Worm (Caenorhabditis elegans) whole organism, L2 larva: ENCODE measurements around the gene F46B6.4.
A peak's percentile ranks its signal among the peaks of the same experiment; 100 is the strongest.

Experiments
- C34F6.9 ChIP-seq: fragments of 150-350 bp; optimal IDR thresholded peaks from 2 replicates; lab custom pipeline; 2014; ENCODE audit warnings: missing biosample characterization, missing genetic modification characterization
- F13H6.1 ChIP-seq: sonication (generic microtip); optimal IDR thresholded peaks from 2 replicates; lab custom pipeline; 2016; ENCODE audit warnings: missing genetic modification characterization, missing compliant biosample characterization
- R02D3.7 ChIP-seq: fragments of 150-350 bp; optimal IDR thresholded peaks from 2 replicates; lab custom pipeline; 2014; ENCODE audit warnings: missing biosample characterization, missing genetic modification characterization
- Y55F3AM.14 ChIP-seq: fragments of 200-800 bp; sonication (Bioruptor generic); optimal IDR thresholded peaks from 2 replicates; lab custom pipeline; 2018; ENCODE audit warnings: mild to moderate bottlenecking, missing genetic modification characterization, missing compliant biosample characterization
- ZK546.5 ChIP-seq: sonication (generic microtip); optimal IDR thresholded peaks from 2 replicates; lab custom pipeline; 2017; ENCODE audit warnings: missing biosample characterization, missing genetic modification characterization
- alr-1 ChIP-seq: fragments of 150-350 bp; optimal IDR thresholded peaks from 2 replicates; lab custom pipeline; 2014; ENCODE audit warnings: missing biosample characterization, missing genetic modification characterization
- aly-2 ChIP-seq: fragments of 150-350 bp; optimal IDR thresholded peaks from 2 replicates; lab custom pipeline; 2014; ENCODE audit warnings: missing biosample characterization, missing genetic modification characterization
- ama-1 ChIP-seq: fragments of 150-350 bp; optimal IDR thresholded peaks from 2 replicates; lab custom pipeline; 2018; ENCODE audit warnings: inconsistent platforms
- blmp-1 ChIP-seq: sonication (generic microtip); optimal IDR thresholded peaks from 2 replicates; lab custom pipeline; 2017; ENCODE audit warnings: missing genetic modification characterization, mild to moderate bottlenecking, missing compliant biosample characterization, antibody characterized with exemption, moderate library complexity; ENCODE audit not compliant: insufficient read depth
- ceh-16 ChIP-seq: fragments of 150-350 bp; optimal IDR thresholded peaks from 2 replicates; lab custom pipeline; 2014; ENCODE audit warnings: missing biosample characterization, missing genetic modification characterization
- ceh-82 ChIP-seq: fragments of 150-350 bp; optimal IDR thresholded peaks from 2 replicates; lab custom pipeline; 2014; ENCODE audit warnings: missing biosample characterization, missing genetic modification characterization
- crh-2 ChIP-seq: sonication (generic microtip); optimal IDR thresholded peaks from 2 replicates; lab custom pipeline; 2017; ENCODE audit warnings: missing biosample characterization, missing genetic modification characterization
- dmd-4 ChIP-seq: sonication (generic microtip); optimal IDR thresholded peaks from 2 replicates; lab custom pipeline; 2017; ENCODE audit warnings: missing biosample characterization, missing genetic modification characterization
- egl-27 ChIP-seq: sonication (generic microtip); optimal IDR thresholded peaks from 3 replicates; lab custom pipeline; 2017; ENCODE audit warnings: missing biosample characterization, missing genetic modification reagents, missing genetic modification characterization
- elt-1 ChIP-seq: fragments of 150-350 bp; optimal IDR thresholded peaks from 2 replicates; lab custom pipeline; 2014; ENCODE audit warnings: missing biosample characterization, missing genetic modification characterization
- elt-3 ChIP-seq: sonication (generic microtip); optimal IDR thresholded peaks from 2 replicates; lab custom pipeline; 2017; ENCODE audit warnings: missing biosample characterization, missing genetic modification characterization
- fos-1 ChIP-seq: fragments of 150-350 bp; optimal IDR thresholded peaks from 2 replicates; lab custom pipeline; 2014; ENCODE audit warnings: missing biosample characterization, missing genetic modification characterization
- gmeb-1 ChIP-seq: fragments of 150-350 bp; optimal IDR thresholded peaks from 2 replicates; lab custom pipeline; 2014; ENCODE audit warnings: missing biosample characterization, missing genetic modification characterization
- lin-11 ChIP-seq: fragments of 150-350 bp; sonication (generic microtip); optimal IDR thresholded peaks from 2 replicates; lab custom pipeline; 2014; ENCODE audit warnings: missing biosample characterization, missing genetic modification characterization, inconsistent platforms, mixed read lengths
- lin-13 ChIP-seq: fragments of 150-350 bp; optimal IDR thresholded peaks from 2 replicates; lab custom pipeline; 2014; ENCODE audit warnings: missing biosample characterization, missing genetic modification reagents, missing genetic modification characterization
- lin-39 ChIP-seq: fragments of 150-350 bp; optimal IDR thresholded peaks from 2 replicates; lab custom pipeline; 2014; ENCODE audit warnings: missing biosample characterization, missing genetic modification reagents, missing genetic modification characterization
- lsy-2 ChIP-seq, 2 experiments: fragments of 150-350 bp in 1 of 2; sonication (generic microtip) in 1 of 2; optimal IDR thresholded peaks; 2 replicates each; lab custom pipeline; 2014 to 2017; ENCODE audit warnings: missing biosample characterization in 2 of 2, missing genetic modification characterization in 2 of 2
- mab-5 ChIP-seq: fragments of 150-350 bp; optimal IDR thresholded peaks from 2 replicates; lab custom pipeline; 2014; ENCODE audit warnings: missing biosample characterization, missing genetic modification characterization
- mbf-1 ChIP-seq: sonication (generic microtip); optimal IDR thresholded peaks from 2 replicates; lab custom pipeline; 2017; ENCODE audit warnings: missing biosample characterization, missing genetic modification characterization
- mdl-1 ChIP-seq, 2 experiments: fragments of 150-350 bp in 1 of 2; sonication (generic microtip) in 1 of 2; optimal IDR thresholded peaks; 2 replicates each; lab custom pipeline; 2017; ENCODE audit warnings: missing biosample characterization in 2 of 2, missing genetic modification characterization in 2 of 2
- nhr-10 ChIP-seq: sonication (generic microtip); optimal IDR thresholded peaks from 2 replicates; lab custom pipeline; 2017; ENCODE audit warnings: missing biosample characterization, missing genetic modification characterization
- nhr-11 ChIP-seq: fragments of 150-350 bp; optimal IDR thresholded peaks from 2 replicates; lab custom pipeline; 2014; ENCODE audit warnings: missing biosample characterization, missing genetic modification characterization
- nhr-12 ChIP-seq: fragments of 150-350 bp; optimal IDR thresholded peaks from 2 replicates; lab custom pipeline; 2014; ENCODE audit warnings: missing biosample characterization, missing genetic modification characterization
- nhr-129 ChIP-seq: fragments of 150-350 bp; optimal IDR thresholded peaks from 2 replicates; lab custom pipeline; 2014; ENCODE audit warnings: missing biosample characterization, missing genetic modification characterization
- nhr-21 ChIP-seq: fragments of 150-350 bp; optimal IDR thresholded peaks from 2 replicates; lab custom pipeline; 2014; ENCODE audit warnings: missing biosample characterization, missing genetic modification characterization
- nhr-23 ChIP-seq: fragments of 150-350 bp; optimal IDR thresholded peaks from 2 replicates; lab custom pipeline; 2014; ENCODE audit warnings: missing biosample characterization, missing genetic modification reagents, missing genetic modification characterization
- nhr-237 ChIP-seq: fragments of 150-350 bp; optimal IDR thresholded peaks from 2 replicates; lab custom pipeline; 2014; ENCODE audit warnings: missing biosample characterization, missing genetic modification characterization
- nhr-25 ChIP-seq: fragments of 150-350 bp; sonication (generic microtip); optimal IDR thresholded peaks from 3 replicates; lab custom pipeline; 2014; ENCODE audit warnings: missing biosample characterization, missing genetic modification characterization
- nhr-6 ChIP-seq: fragments of 150-350 bp; optimal IDR thresholded peaks from 2 replicates; lab custom pipeline; 2014; ENCODE audit warnings: missing biosample characterization, missing genetic modification characterization
- nhr-77 ChIP-seq: fragments of 150-350 bp; optimal IDR thresholded peaks from 2 replicates; lab custom pipeline; 2014; ENCODE audit warnings: missing biosample characterization, missing genetic modification characterization
- peb-1 ChIP-seq: fragments of 150-350 bp; optimal IDR thresholded peaks from 2 replicates; lab custom pipeline; 2014; ENCODE audit warnings: missing biosample characterization, missing genetic modification characterization
- sem-4 ChIP-seq: fragments of 150-350 bp; optimal IDR thresholded peaks from 2 replicates; lab custom pipeline; 2014; ENCODE audit warnings: missing biosample characterization, missing genetic modification reagents, missing genetic modification characterization
- skn-1 ChIP-seq: sonication (generic microtip); optimal IDR thresholded peaks from 2 replicates; lab custom pipeline; 2017; ENCODE audit warnings: missing biosample characterization, missing genetic modification characterization
- sma-3 ChIP-seq: sonication (generic microtip); optimal IDR thresholded peaks from 2 replicates; lab custom pipeline; 2016; ENCODE audit warnings: missing genetic modification reagents, missing genetic modification characterization, missing compliant biosample characterization
- sma-9 ChIP-seq, 2 experiments: fragments of 150-350 bp in 1 of 2; sonication (generic microtip) in 1 of 2; optimal IDR thresholded peaks; 2 replicates each; lab custom pipeline; 2014 to 2016; ENCODE audit warnings: missing genetic modification characterization in 2 of 2, mild to moderate bottlenecking in 1 of 2, missing biosample characterization in 1 of 2, missing compliant biosample characterization in 1 of 2, missing genetic modification reagents in 1 of 2, moderate library complexity in 1 of 2
- snpc-4 ChIP-seq: fragments of 150-350 bp; optimal IDR thresholded peaks from 2 replicates; lab custom pipeline; 2014; ENCODE audit warnings: missing biosample characterization, missing genetic modification characterization
- unc-39 ChIP-seq: fragments of 150-350 bp; optimal IDR thresholded peaks from 2 replicates; lab custom pipeline; 2014; ENCODE audit warnings: missing biosample characterization, missing genetic modification characterization
- unc-55 ChIP-seq: fragments of 150-350 bp; sonication (generic microtip); optimal IDR thresholded peaks from 3 replicates; lab custom pipeline; 2014; ENCODE audit warnings: missing biosample characterization, missing genetic modification reagents, missing genetic modification characterization
- unc-62 ChIP-seq: fragments of 150-350 bp; optimal IDR thresholded peaks from 2 replicates; lab custom pipeline; 2014; ENCODE audit warnings: missing biosample characterization, missing genetic modification reagents, missing genetic modification characterization
- zag-1 ChIP-seq: fragments of 150-350 bp; optimal IDR thresholded peaks from 2 replicates; lab custom pipeline; 2014; ENCODE audit warnings: missing biosample characterization, missing genetic modification characterization
- ztf-11 ChIP-seq: sonication (generic microtip); optimal IDR thresholded peaks from 2 replicates; lab custom pipeline; 2017; ENCODE audit warnings: missing biosample characterization, missing genetic modification characterization
- ztf-4 ChIP-seq: fragments of 150-350 bp; optimal IDR thresholded peaks from 2 replicates; lab custom pipeline; 2014; ENCODE audit warnings: missing biosample characterization, missing genetic modification characterization

The F46B6.4 gene

ce11 chrV:9730743-9731706 is 48.3 kb downstream of the F46B6.4 start (continued):
- peak; percentile 69 for TF ChIP-seq unc-39 (tag; lab: Kevin White, UChicago)
- TF ChIP-seq elt-1 (tag; lab: Kevin White, UChicago): no peak
- TF ChIP-seq nhr-23 (tag; lab: Kevin White, UChicago): no peak
- peak; percentile 39 for TF ChIP-seq ztf-11 (tag; lab: Kevin White, UChicago)
- peak; percentile 95 for TF ChIP-seq unc-55 (GFP tag; lab: Kevin White, UChicago)
- peak; percentile 77 for TF ChIP-seq nhr-6 (tag; lab: Kevin White, UChicago)
- no peak for TF ChIP-seq alr-1 (tag; lab: Kevin White, UChicago)
- peak; percentile 85 for TF ChIP-seq egl-27 (tag; lab: Kevin White, UChicago)
- no peak for TF ChIP-seq dmd-4
- TF ChIP-seq, all 48 proteins: peak for 34

ce11 chrV:9729462-9730162 is 49.7 kb downstream of the F46B6.4 start, which contains the start of the genes aagr-3 and drap-1:
aagr-3 (minus strand) TSS chrV:9729512.
drap-1 (plus strand) TSS chrV:9730106.
- TF ChIP-seq lin-39 (tag; lab: Kevin White, UChicago) (no peak), snpc-4 (peak; percentile 42), egl-27 (tag; lab: Kevin White, UChicago) (no peak), crh-2 (tag; lab: Kevin White, UChicago) (peak; percentile 90), elt-3 (no peak), mdl-1 (tag; optimal IDR thresholded peaks at IDR 0.05; lab: Kevin White, UChicago) (no peak), alr-1 (tag; lab: Kevin White, UChicago) (no peak), ZK546.5 (no peak), mab-5 (tag; lab: Kevin White, UChicago) (peak; percentile 26), nhr-129 (tag; lab: Kevin White, UChicago) (peak; percentile 77), blmp-1 (no peak), nhr-25 (tag; lab: Kevin White, UChicago) (no peak), sma-9 (GFP tag; optimal IDR thresholded peaks at IDR 0.05; lab: Kevin White, UChicago) (peak; percentile 40), sma-9 (tag; optimal IDR thresholded peaks at IDR 0.05; lab: Kevin White, UChicago) (no peak), sma-3 (GFP tag; lab: Kevin White, UChicago) (peak; percentile 51), skn-1 (tag; lab: Kevin White, UChicago) (peak; percentile 25), ceh-82 (no peak), nhr-237 (tag; lab: Kevin White, UChicago) (no peak), dmd-4 (no peak), lin-13 (GFP tag; lab: Kevin White, UChicago) (peak; percentile 55), gmeb-1 (tag; lab: Kevin White, UChicago) (peak; percentile 56), nhr-10 (tag; lab: Kevin White, UChicago) (no peak), nhr-77 (tag; lab: Kevin White, UChicago) (no peak), lin-11 (tag; lab: Kevin White, UChicago) (no peak), aly-2 (tag; lab: Kevin White, UChicago) (no peak), R02D3.7 (tag; lab: Kevin White, UChicago) (no peak), unc-62 (GFP tag; lab: Kevin White, UChicago) (no peak), unc-55 (GFP tag; lab: Kevin White, UChicago) (peak; percentile 86), mbf-1 (tag; lab: Kevin White, UChicago) (no peak), unc-39 (tag; lab: Kevin White, UChicago) (no peak), nhr-12 (tag; lab: Kevin White, UChicago) (no peak), nhr-21 (no peak), Y55F3AM.14 (no peak), zag-1 (tag; lab: Kevin White, UChicago) (no peak), peb-1 (no peak), ceh-16 (tag; lab: Kevin White, UChicago) (no peak), elt-1 (tag; lab: Kevin White, UChicago) (no peak), ama-1 (peak; percentile 61), fos-1 (tag; lab: Kevin White, UChicago) (peak; percentile 83), C34F6.9 (peak; percentile 82), ztf-11 (tag; lab: Kevin White, UChicago) (no peak), lsy-2 (tag; optimal IDR thresholded peaks at IDR 0.05; lab: Kevin White, UChicago) (peak in 1 of 2 experiments; percentile 82), nhr-23 (tag; lab: Kevin White, UChicago) (no peak), nhr-11 (no peak), nhr-6 (tag; lab: Kevin White, UChicago) (no peak), ztf-4 (tag; lab: Kevin White, UChicago) (peak; percentile 12), sem-4 (tag; lab: Kevin White, UChicago) (peak; percentile 61), F13H6.1 (tag; lab: Kevin White, UChicago) (peak; percentile 39)
